Fruit fly (Drosophila melanogaster): ENCODE data around the gene Elp1.
A peak's percentile ranks its signal among the peaks of the same experiment; 100 is the strongest.

Gene Elp1

DNA sequence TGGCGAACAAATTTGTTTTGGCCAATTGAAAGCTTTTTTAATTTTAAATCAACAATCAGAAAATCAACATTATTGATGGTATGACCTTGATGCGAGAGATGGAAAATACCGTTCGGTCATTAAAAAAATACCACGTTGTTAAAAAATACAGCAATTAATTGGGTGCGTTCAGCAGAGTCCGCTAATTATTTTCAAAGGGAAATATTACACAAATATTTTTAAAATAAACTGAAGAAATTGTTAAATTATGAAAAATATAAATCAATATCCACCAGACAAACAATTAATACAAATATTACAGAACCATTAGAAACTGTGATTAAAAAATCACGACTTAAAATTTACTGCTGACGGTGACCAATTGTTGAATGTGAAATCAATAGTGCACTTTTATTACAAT is 27.2 kb downstream of the Elp1 start, which contains the start of gene CG18476 (continued):
- TF ChIP-seq Hr78 (GFP tag; optimal IDR thresholded peaks at IDR 0.05), result peak in 1 of 2 experiments; percentile 54
- peak; percentile 96 for TF ChIP-seq CG17829 (tag; optimal IDR thresholded peaks at IDR 0.05)
- TF ChIP-seq Sry-β (GFP tag; optimal IDR thresholded peaks at IDR 0.05), result no peak
- peak; percentile 75 for TF ChIP-seq CG10959 (GFP tag; IDR thresholded peaks at IDR 0.05)
- TF ChIP-seq kah (GFP tag; optimal IDR thresholded peaks at IDR 0.05), result peak; percentile 72
- peak; percentile 52 for TF ChIP-seq CHES-1-like (GFP tag; optimal IDR thresholded peaks at IDR 0.05)
- no peak for TF ChIP-seq CG2129 (GFP tag; IDR thresholded peaks at IDR 0.05; ENCODE audit: partially characterized antibody)
- no peak for TF ChIP-seq zf30C (GFP tag; optimal IDR thresholded peaks at IDR 0.05)
- TF ChIP-seq esg (GFP tag; conservative IDR thresholded peaks at IDR 0.05), result peak; percentile 91
- TF ChIP-seq mirr (GFP tag; optimal IDR thresholded peaks at IDR 0.05), result peak; percentile 60
- no peak for TF ChIP-seq tna (GFP tag; IDR thresholded peaks at IDR 0.05; ENCODE audit: partially characterized antibody)
- TF ChIP-seq Opbp (GFP tag; IDR thresholded peaks at IDR 0.05; ENCODE audit: partially characterized antibody), result no peak
- TF ChIP-seq Nf-YC (tag; optimal IDR thresholded peaks at IDR 0.05), result peak; percentile 84
- peak; percentile 96 for TF ChIP-seq phol (tag; optimal IDR thresholded peaks at IDR 0.05)
- no peak for TF ChIP-seq Dll (GFP tag; IDR thresholded peaks at IDR 0.05; ENCODE audit: partially characterized antibody)
- TF ChIP-seq Kr (GFP tag; optimal IDR thresholded peaks at IDR 0.05), result no peak
- peak; percentile 93 for TF ChIP-seq cas (GFP tag; IDR thresholded peaks at IDR 0.05)
- no peak for TF ChIP-seq CG4282 (GFP tag; optimal IDR thresholded peaks at IDR 0.05)
- TF ChIP-seq CG6175 (GFP tag; IDR thresholded peaks at IDR 0.05), result peak; percentile 86
- TF ChIP-seq Atf3 (GFP tag; optimal IDR thresholded peaks at IDR 0.05), result peak; percentile 52
- peak; percentile 60 for TF ChIP-seq CG7928 (GFP tag; optimal IDR thresholded peaks at IDR 0.05)
- peak; percentile 38 for TF ChIP-seq disco-r (GFP tag; optimal IDR thresholded peaks at IDR 0.05)
- TF ChIP-seq CG12659 (GFP tag; optimal IDR thresholded peaks at IDR 0.05), result peak; percentile 94
- TF ChIP-seq cwo (GFP tag; optimal IDR thresholded peaks at IDR 0.05), result peak; percentile 79
- TF ChIP-seq CG4854 (GFP tag; optimal IDR thresholded peaks at IDR 0.05), result peak; percentile 67
- no peak for TF ChIP-seq ash1 (GFP tag; optimal IDR thresholded peaks at IDR 0.05)
- TF ChIP-seq ac (GFP tag; optimal IDR thresholded peaks at IDR 0.05), result peak; percentile 34
- TF ChIP-seq CG4360 (GFP tag; IDR thresholded peaks at IDR 0.05), result peak; percentile 50; the same call in 1 of the 2 replicates
- TF ChIP-seq ATbp (GFP tag; optimal IDR thresholded peaks at IDR 0.05), result peak; percentile 78
- TF ChIP-seq CG1024 (GFP tag; IDR thresholded peaks at IDR 0.05), result peak; percentile 79
- peak; percentile 75 for TF ChIP-seq gfzf (GFP tag; optimal IDR thresholded peaks at IDR 0.05)
- peak; percentile 86 for TF ChIP-seq danr (GFP tag; IDR thresholded peaks at IDR 0.05)
- peak; percentile 85 for TF ChIP-seq gce (GFP tag; IDR thresholded peaks at IDR 0.05)
- TF ChIP-seq chm (GFP tag; IDR thresholded peaks at IDR 0.05), result peak; percentile 87
- TF ChIP-seq Atf-2 (GFP tag; optimal IDR thresholded peaks at IDR 0.05), result peak; percentile 10
- TF ChIP-seq CG10431 (GFP tag; optimal IDR thresholded peaks at IDR 0.05), result no peak
- TF ChIP-seq TFAM (GFP tag; optimal IDR thresholded peaks at IDR 0.05), result no peak
- TF ChIP-seq rib (GFP tag; IDR thresholded peaks at IDR 0.05), result peak; percentile 83
- peak; percentile 96 for TF ChIP-seq CG7839 (tag; optimal IDR thresholded peaks at IDR 0.05)
- peak; percentile 91 for TF ChIP-seq CG10654 (GFP tag; optimal IDR thresholded peaks at IDR 0.05)
- TF ChIP-seq en (GFP tag; optimal IDR thresholded peaks at IDR 0.05), result peak; percentile 13
- no peak for TF ChIP-seq bigmax (GFP tag; optimal IDR thresholded peaks at IDR 0.05)
- peak; percentile 88 for TF ChIP-seq Spps (tag; optimal IDR thresholded peaks at IDR 0.05)
- peak; percentile 73 for TF ChIP-seq CG8359 (GFP tag; optimal IDR thresholded peaks at IDR 0.05; ENCODE audit: borderline replicate concordance)
- TF ChIP-seq Hmr (GFP tag; optimal IDR thresholded peaks at IDR 0.05), result peak; percentile 91
- TF ChIP-seq pho (GFP tag; optimal IDR thresholded peaks at IDR 0.05), result peak; percentile 78
- TF ChIP-seq her (GFP tag; optimal IDR thresholded peaks at IDR 0.05), result no peak
- no peak for TF ChIP-seq D (optimal IDR thresholded peaks at IDR 0.05)
- peak; percentile 84 for TF ChIP-seq D (GFP tag; optimal IDR thresholded peaks at IDR 0.05)
- peak; percentile 94 for TF ChIP-seq stc (GFP tag; IDR thresholded peaks at IDR 0.05)
